Worm (Caenorhabditis elegans) whole organism, L2 larva: ENCODE results near the gene nimk-1.

ENCODE experiments used
- R02D3.7 ChIP-seq: fragments of 150-350 bp; optimal IDR thresholded peaks from 2 replicates; lab custom pipeline; 2014; ENCODE audit warnings: missing biosample characterization, missing genetic modification characterization
- ZK546.5 ChIP-seq: sonication (generic microtip); optimal IDR thresholded peaks from 2 replicates; lab custom pipeline; 2017; ENCODE audit warnings: missing biosample characterization, missing genetic modification characterization
- aly-2 ChIP-seq: fragments of 150-350 bp; optimal IDR thresholded peaks from 2 replicates; lab custom pipeline; 2014; ENCODE audit warnings: missing biosample characterization, missing genetic modification characterization
- blmp-1 ChIP-seq: sonication (generic microtip); optimal IDR thresholded peaks from 2 replicates; lab custom pipeline; 2017; ENCODE audit warnings: missing genetic modification characterization, mild to moderate bottlenecking, missing compliant biosample characterization, antibody characterized with exemption, moderate library complexity; ENCODE audit not compliant: insufficient read depth
- ceh-82 ChIP-seq: fragments of 150-350 bp; optimal IDR thresholded peaks from 2 replicates; lab custom pipeline; 2014; ENCODE audit warnings: missing biosample characterization, missing genetic modification characterization
- egl-27 ChIP-seq: sonication (generic microtip); optimal IDR thresholded peaks from 3 replicates; lab custom pipeline; 2017; ENCODE audit warnings: missing biosample characterization, missing genetic modification reagents, missing genetic modification characterization
- elt-3 ChIP-seq: sonication (generic microtip); optimal IDR thresholded peaks from 2 replicates; lab custom pipeline; 2017; ENCODE audit warnings: missing biosample characterization, missing genetic modification characterization
- fos-1 ChIP-seq: fragments of 150-350 bp; optimal IDR thresholded peaks from 2 replicates; lab custom pipeline; 2014; ENCODE audit warnings: missing biosample characterization, missing genetic modification characterization
- gmeb-1 ChIP-seq: fragments of 150-350 bp; optimal IDR thresholded peaks from 2 replicates; lab custom pipeline; 2014; ENCODE audit warnings: missing biosample characterization, missing genetic modification characterization
- lin-13 ChIP-seq: fragments of 150-350 bp; optimal IDR thresholded peaks from 2 replicates; lab custom pipeline; 2014; ENCODE audit warnings: missing biosample characterization, missing genetic modification reagents, missing genetic modification characterization
- mab-5 ChIP-seq: fragments of 150-350 bp; optimal IDR thresholded peaks from 2 replicates; lab custom pipeline; 2014; ENCODE audit warnings: missing biosample characterization, missing genetic modification characterization
- mbf-1 ChIP-seq: sonication (generic microtip); optimal IDR thresholded peaks from 2 replicates; lab custom pipeline; 2017; ENCODE audit warnings: missing biosample characterization, missing genetic modification characterization
- nhr-129 ChIP-seq: fragments of 150-350 bp; optimal IDR thresholded peaks from 2 replicates; lab custom pipeline; 2014; ENCODE audit warnings: missing biosample characterization, missing genetic modification characterization
- nhr-6 ChIP-seq: fragments of 150-350 bp; optimal IDR thresholded peaks from 2 replicates; lab custom pipeline; 2014; ENCODE audit warnings: missing biosample characterization, missing genetic modification characterization
- peb-1 ChIP-seq: fragments of 150-350 bp; optimal IDR thresholded peaks from 2 replicates; lab custom pipeline; 2014; ENCODE audit warnings: missing biosample characterization, missing genetic modification characterization
- skn-1 ChIP-seq: sonication (generic microtip); optimal IDR thresholded peaks from 2 replicates; lab custom pipeline; 2017; ENCODE audit warnings: missing biosample characterization, missing genetic modification characterization
- sma-3 ChIP-seq: sonication (generic microtip); optimal IDR thresholded peaks from 2 replicates; lab custom pipeline; 2016; ENCODE audit warnings: missing genetic modification reagents, missing genetic modification characterization, missing compliant biosample characterization
- snpc-4 ChIP-seq: fragments of 150-350 bp; optimal IDR thresholded peaks from 2 replicates; lab custom pipeline; 2014; ENCODE audit warnings: missing biosample characterization, missing genetic modification characterization
- ztf-11 ChIP-seq: sonication (generic microtip); optimal IDR thresholded peaks from 2 replicates; lab custom pipeline; 2017; ENCODE audit warnings: missing biosample characterization, missing genetic modification characterization
- ztf-4 ChIP-seq: fragments of 150-350 bp; optimal IDR thresholded peaks from 2 replicates; lab custom pipeline; 2014; ENCODE audit warnings: missing biosample characterization, missing genetic modification characterization

Gene nimk-1

DNA sequence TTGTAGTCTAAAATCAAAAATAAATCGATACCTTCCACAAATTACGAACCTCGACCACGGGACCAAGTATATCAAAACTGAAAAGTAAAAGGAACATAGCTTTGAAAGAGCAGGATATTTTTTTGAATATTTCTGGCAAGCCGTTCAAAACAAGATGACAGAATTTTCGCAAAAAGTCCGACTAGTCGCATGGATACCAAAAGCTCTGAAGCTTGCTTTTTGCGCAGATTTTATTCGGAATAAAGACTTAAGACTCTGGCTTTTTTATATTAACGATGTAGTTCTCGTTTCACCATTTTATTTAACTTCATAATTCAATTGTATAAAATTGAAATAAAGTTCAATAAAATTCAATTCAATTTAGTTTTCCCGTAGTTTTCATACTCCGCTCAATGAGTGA is 38.0 kb downstream of the nimk-1 start, which contains the start of gene Y38E10A.2:
Y38E10A.2 (minus strand) TSS at position 101 of the 400 bp plus-strand sequence.
- TF ChIP-seq aly-2 (tag; lab: Kevin White, UChicago) (no peak), R02D3.7 (tag; lab: Kevin White, UChicago) (no peak), egl-27 (no peak), mbf-1 (tag; lab: Kevin White, UChicago) (no peak), skn-1 (tag; lab: Kevin White, UChicago) (no peak), mab-5 (tag; lab: Kevin White, UChicago) (no peak), nhr-6 (no peak), ztf-4 (tag; lab: Kevin White, UChicago) (no peak), ceh-82 (no peak), lin-13 (GFP tag; lab: Kevin White, UChicago) (no peak)

ce11 chrII:12574668-12575067 is 39.1 kb downstream of the nimk-1 start, which contains the start of gene Y38E10A.3:
Y38E10A.3 (minus strand) TSS chrII:12574768.
- no peak for TF ChIP-seq nhr-6
- no peak for TF ChIP-seq egl-27
- no peak for TF ChIP-seq blmp-1 (tag; lab: Kevin White, UChicago)
- no peak for TF ChIP-seq lin-13 (GFP tag; lab: Kevin White, UChicago)
- no peak for TF ChIP-seq snpc-4 (tag; lab: Kevin White, UChicago)
- TF ChIP-seq ZK546.5 (tag; lab: Kevin White, UChicago), result no peak
- TF ChIP-seq sma-3 (GFP tag; lab: Kevin White, UChicago), result no peak
- no peak for TF ChIP-seq elt-3 (tag; lab: Kevin White, UChicago)
- no peak for TF ChIP-seq peb-1 (tag; lab: Kevin White, UChicago)
- no peak for TF ChIP-seq mbf-1 (tag; lab: Kevin White, UChicago)
- no peak for TF ChIP-seq ceh-82
- no peak for TF ChIP-seq ztf-11 (tag; lab: Kevin White, UChicago)

ce11 chrII:12577754-12578153 is 42.2 kb downstream of the nimk-1 start, which contains the start of gene clec-8:
clec-8 (minus strand) TSS chrII:12578061.
- TF ChIP-seq nhr-129 (tag; lab: Kevin White, UChicago), result no peak
- TF ChIP-seq fos-1, result peak; percentile 58

- no peak for TF ChIP-seq gmeb-1 (tag; lab: Kevin White, UChicago)
- peak; percentile 69 for TF ChIP-seq fos-1
Observed at ce11 chrII:12580952-12581351, 45.4 kb downstream of the nimk-1 start, which contains the start of gene clec-4. clec-4 (minus strand) TSS chrII:12581113.
